Fruit fly (Drosophila melanogaster) whole organism, embryonic: ENCODE measurements around the gene ocn.

Source experiments
- Adf1 ChIP-seq: fragments of 200-800 bp; sonication (Bioruptor generic); IDR thresholded peaks from 2 replicates; pipeline ENCODE4 v1.3.6; 2022; ENCODE audit warnings: missing biosample characterization, missing genetic modification characterization
- Asciz ChIP-seq: fragments of 200-800 bp; sonication (Bioruptor generic); optimal IDR thresholded peaks from 2 replicates; lab custom pipeline; 2017; ENCODE audit warnings: missing biosample characterization, mild to moderate bottlenecking, missing genetic modification characterization, missing genetic modification reagents
- Awh ChIP-seq: fragments of 200-800 bp; sonication (Bioruptor generic); IDR thresholded peaks from 2 replicates; pipeline ENCODE4, ENCODE4 v1.3.6; 2022; ENCODE audit warnings: missing biosample characterization, missing genetic modification characterization
- CG10431 ChIP-seq: fragments of 200-800 bp; sonication (Bioruptor generic); optimal IDR thresholded peaks from 3 replicates; lab custom pipeline; 2018; ENCODE audit warnings: missing biosample characterization, mild to moderate bottlenecking, missing genetic modification characterization
- CG10654 ChIP-seq: fragments of 200-800 bp; sonication (Bioruptor generic); optimal IDR thresholded peaks from 2 replicates; lab custom pipeline; 2016; ENCODE audit warnings: missing biosample characterization, missing genetic modification characterization
- CG11560 ChIP-seq: fragments of 200-800 bp; sonication (Bioruptor generic); IDR thresholded peaks from 3 replicates; pipeline ENCODE4 v1.3.6; 2022; ENCODE audit warnings: missing biosample characterization, missing genetic modification characterization
- CG13287 ChIP-seq: fragments of 200-800 bp; sonication (Bioruptor generic); IDR thresholded peaks from 2 replicates; pipeline ENCODE4 v1.3.6; 2022; ENCODE audit warnings: missing biosample characterization, missing genetic modification characterization; ENCODE audit not compliant: partially characterized antibody
- CG14710 ChIP-seq: fragments of 200-800 bp; sonication (Bioruptor generic); optimal IDR thresholded peaks from 3 replicates; lab custom pipeline; 2019; ENCODE audit warnings: missing biosample characterization, mild to moderate bottlenecking, missing genetic modification characterization, moderate library complexity
- CG15514 ChIP-seq: fragments of 200-800 bp; sonication (Bioruptor generic); optimal IDR thresholded peaks from 3 replicates; lab custom pipeline; 2017; ENCODE audit warnings: missing biosample characterization, missing genetic modification characterization, mild to moderate bottlenecking, moderate library complexity, missing genetic modification reagents
- CG1603 ChIP-seq: fragments of 200-800 bp; sonication (Bioruptor generic); optimal IDR thresholded peaks from 2 replicates; lab custom pipeline; 2019; ENCODE audit warnings: missing biosample characterization, mild to moderate bottlenecking, missing genetic modification characterization, moderate library complexity
- CG17359 ChIP-seq: fragments of 200-800 bp; sonication (Bioruptor generic); optimal IDR thresholded peaks from 3 replicates; lab custom pipeline; 2018; ENCODE audit warnings: missing biosample characterization, mild to moderate bottlenecking, missing genetic modification characterization, moderate library complexity
- CG18262 ChIP-seq: fragments of 200-800 bp; optimal IDR thresholded peaks from 3 replicates; lab custom pipeline; 2019; ENCODE audit warnings: missing biosample characterization, mild to moderate bottlenecking, missing genetic modification characterization, moderate library complexity
- CG1832 ChIP-seq: fragments of 200-800 bp; sonication (Bioruptor generic); optimal IDR thresholded peaks from 2 replicates; lab custom pipeline; 2017; ENCODE audit warnings: missing biosample characterization, mild to moderate bottlenecking, missing genetic modification characterization, inconsistent platforms
- CG2116 ChIP-seq: fragments of 200-800 bp; sonication (Bioruptor generic); optimal IDR thresholded peaks from 3 replicates; lab custom pipeline; 2018; ENCODE audit warnings: missing biosample characterization, mild to moderate bottlenecking, missing genetic modification characterization
- CG2678 ChIP-seq: fragments of 200-800 bp; sonication (Bioruptor generic); optimal IDR thresholded peaks from 3 replicates; lab custom pipeline; 2019; ENCODE audit warnings: missing biosample characterization, mild to moderate bottlenecking, missing genetic modification characterization, moderate library complexity
- CG31224 ChIP-seq: fragments of 200-800 bp; sonication (Bioruptor generic); IDR thresholded peaks from 2 replicates; pipeline ENCODE4 v1.3.6; 2022; ENCODE audit warnings: missing biosample characterization, missing genetic modification characterization
- CG3407 ChIP-seq: fragments of 200-800 bp; sonication (Bioruptor generic); optimal IDR thresholded peaks from 2 replicates; lab custom pipeline; 2018; ENCODE audit warnings: missing biosample characterization, mild to moderate bottlenecking, missing genetic modification characterization
- CG34422 ChIP-seq: fragments of 200-800 bp; sonication (Bioruptor generic); IDR thresholded peaks from 3 replicates; pipeline ENCODE4 v1.3.6; 2022; ENCODE audit warnings: missing biosample characterization, missing genetic modification characterization
- CG3838 ChIP-seq: fragments of 200-800 bp; sonication (Bioruptor generic); optimal IDR thresholded peaks from 3 replicates; lab custom pipeline; 2016; ENCODE audit warnings: missing biosample characterization, missing genetic modification characterization
- CG6765 ChIP-seq: fragments of 200-800 bp; sonication (Bioruptor generic); optimal IDR thresholded peaks from 3 replicates; lab custom pipeline; 2017; ENCODE audit warnings: missing biosample characterization, mild to moderate bottlenecking, missing genetic modification characterization
- CG7745 ChIP-seq: fragments of 200-800 bp; sonication (Bioruptor generic); optimal IDR thresholded peaks from 2 replicates; lab custom pipeline; 2018; ENCODE audit warnings: missing biosample characterization, mild to moderate bottlenecking, missing genetic modification characterization, moderate library complexity
- CG8290 ChIP-seq, 3 experiments: fragments of 200-800 bp; sonication (Bioruptor generic); optimal IDR thresholded peaks; 2 replicates each; lab custom pipeline; 2016 to 2019; ENCODE audit warnings: missing biosample characterization in 3 of 3, missing genetic modification characterization in 3 of 3, mild to moderate bottlenecking in 2 of 3, moderate library complexity in 1 of 3
- CG8478 ChIP-seq: fragments of >200 bp; optimal IDR thresholded peaks from 2 replicates; lab custom pipeline; 2018
- Camta ChIP-seq: fragments of 200-800 bp; sonication (Bioruptor generic); optimal IDR thresholded peaks from 2 replicates; lab custom pipeline; 2016; ENCODE audit warnings: missing biosample characterization, missing genetic modification characterization
- D19A ChIP-seq: fragments of 200-800 bp; optimal IDR thresholded peaks from 3 replicates; lab custom pipeline; 2019; ENCODE audit warnings: missing biosample characterization, mild to moderate bottlenecking, missing genetic modification characterization, moderate library complexity
- Doc3 ChIP-seq: fragments of 200-800 bp; sonication (Bioruptor generic); IDR thresholded peaks from 3 replicates; pipeline ENCODE4 v1.3.6; 2022; ENCODE audit warnings: missing biosample characterization, missing genetic modification characterization; ENCODE audit not compliant: partially characterized antibody
- HLHmδ ChIP-seq: fragments of 200-800 bp; sonication (Bioruptor generic); optimal IDR thresholded peaks from 2 replicates; lab custom pipeline; 2018; ENCODE audit warnings: missing biosample characterization, mild to moderate bottlenecking, missing genetic modification characterization, moderate library complexity
- Med ChIP-seq: fragments of 200-800 bp; sonication (Bioruptor generic); peaks from one replicate; lab custom pipeline; 2016; ENCODE audit warnings: missing biosample characterization, missing genetic modification characterization, mild to moderate bottlenecking, inconsistent platforms, moderate library complexity
- Scr ChIP-seq: fragments of 200-800 bp; sonication (Bioruptor generic); IDR thresholded peaks from 2 replicates; pipeline ENCODE4 v1.3.6; 2022; ENCODE audit warnings: missing biosample characterization, missing genetic modification characterization; ENCODE audit not compliant: partially characterized antibody
- aop ChIP-seq: fragments of 200-800 bp; sonication (Bioruptor generic); IDR thresholded peaks from 2 replicates; pipeline ENCODE4 v1.3.6; 2022; ENCODE audit warnings: missing biosample characterization, missing genetic modification characterization
- ap ChIP-seq: fragments of 200-800 bp; sonication (Bioruptor generic); IDR thresholded peaks from 2 replicates; pipeline ENCODE4 v1.3.6; 2022; ENCODE audit warnings: missing biosample characterization, missing genetic modification characterization
- ase ChIP-seq: fragments of 200-800 bp; sonication (Bioruptor generic); IDR thresholded peaks from 3 replicates; pipeline ENCODE4 v1.3.6; 2022; ENCODE audit warnings: missing biosample characterization, missing genetic modification characterization
- bbx ChIP-seq: fragments of 200-800 bp; sonication (Bioruptor generic); IDR thresholded peaks from 2 replicates; pipeline ENCODE4 v1.3.6; 2022; ENCODE audit warnings: missing biosample characterization, missing genetic modification characterization; ENCODE audit not compliant: partially characterized antibody
- chif ChIP-seq, 2 experiments: fragments of 200-800 bp; sonication (Bioruptor generic); optimal IDR thresholded peaks; 3 replicates each; lab custom pipeline; 2016; ENCODE audit warnings: missing biosample characterization in 2 of 2, missing genetic modification characterization in 2 of 2
- croc ChIP-seq: fragments of 200-800 bp; sonication (Bioruptor generic); conservative IDR thresholded peaks from 3 replicates; pipeline ENCODE4 v1.3.6; 2022; ENCODE audit warnings: missing biosample characterization, missing genetic modification characterization
- dm ChIP-seq: fragments of 200-800 bp; sonication (Bioruptor generic); optimal IDR thresholded peaks from 3 replicates; lab custom pipeline; 2016; ENCODE audit warnings: missing biosample characterization, missing genetic modification characterization
- emc ChIP-seq: fragments of 200-800 bp; sonication (Bioruptor generic); optimal IDR thresholded peaks from 2 replicates; lab custom pipeline; 2016; ENCODE audit warnings: missing biosample characterization, missing genetic modification characterization
- eyg ChIP-seq: fragments of 200-800 bp; sonication (Bioruptor generic); optimal IDR thresholded peaks from 3 replicates; lab custom pipeline; 2016; ENCODE audit warnings: missing biosample characterization, missing genetic modification characterization
- fd64A ChIP-seq: fragments of 200-800 bp; sonication (Bioruptor generic); optimal IDR thresholded peaks from 3 replicates; lab custom pipeline; 2018; ENCODE audit warnings: missing biosample characterization, mild to moderate bottlenecking, missing genetic modification characterization
- gfzf ChIP-seq: fragments of 200-800 bp; sonication (Bioruptor generic); optimal IDR thresholded peaks from 2 replicates; lab custom pipeline; 2016; ENCODE audit warnings: missing biosample characterization, mild to moderate bottlenecking, missing genetic modification characterization, moderate library complexity
- gt ChIP-seq: fragments of 200-800 bp; sonication (Bioruptor generic); IDR thresholded peaks from 2 replicates; pipeline ENCODE4 v1.3.6; 2022; ENCODE audit warnings: missing biosample characterization, missing genetic modification characterization
- mld ChIP-seq: fragments of 200-800 bp; sonication (Bioruptor generic); IDR thresholded peaks from 3 replicates; pipeline ENCODE4 v1.3.6; 2022; ENCODE audit warnings: missing biosample characterization, missing genetic modification characterization; ENCODE audit not compliant: partially characterized antibody
- pzg ChIP-seq: fragments of 200-800 bp; sonication (Bioruptor generic); optimal IDR thresholded peaks from 3 replicates; lab custom pipeline; 2018; ENCODE audit warnings: missing biosample characterization, mild to moderate bottlenecking, missing genetic modification characterization, moderate library complexity
- scrt ChIP-seq: fragments of 200-800 bp; sonication (Bioruptor generic); optimal IDR thresholded peaks from 2 replicates; lab custom pipeline; 2018; ENCODE audit warnings: missing biosample characterization, mild to moderate bottlenecking, missing genetic modification characterization, moderate library complexity
- sisA ChIP-seq: fragments of 200-800 bp; sonication (Bioruptor generic); IDR thresholded peaks from 2 replicates; pipeline ENCODE4 v1.3.6; 2022; ENCODE audit warnings: missing biosample characterization, missing genetic modification characterization
- sna ChIP-seq: fragments of 200-800 bp; sonication (Bioruptor generic); IDR thresholded peaks from 2 replicates; pipeline ENCODE4 v1.3.6; 2022; ENCODE audit warnings: missing biosample characterization, missing genetic modification characterization; ENCODE audit not compliant: partially characterized antibody
- stwl ChIP-seq: fragments of 200-800 bp; sonication (Bioruptor generic); optimal IDR thresholded peaks from 3 replicates; lab custom pipeline; 2018; ENCODE audit warnings: missing biosample characterization, mild to moderate bottlenecking, missing genetic modification characterization, moderate library complexity
- sug ChIP-seq: fragments of 200-800 bp; optimal IDR thresholded peaks from 2 replicates; lab custom pipeline; 2019; ENCODE audit warnings: missing biosample characterization, mild to moderate bottlenecking, missing genetic modification characterization, moderate library complexity
- tna ChIP-seq: fragments of 200-800 bp; sonication (Bioruptor generic); IDR thresholded peaks from 2 replicates; pipeline ENCODE4 v1.3.6; 2022; ENCODE audit warnings: missing biosample characterization, missing genetic modification characterization; ENCODE audit not compliant: partially characterized antibody
- wor ChIP-seq: fragments of 200-800 bp; sonication (Bioruptor generic); IDR thresholded peaks from 2 replicates; pipeline ENCODE4 v1.3.6; 2022; ENCODE audit warnings: missing biosample characterization, missing genetic modification characterization

The ocn gene

dm6 chr3R:29995035-29995434, 42.5 kb downstream of the ocn start, which contains the start of the genes CG7903 and Sas-6 (continued):
- TF ChIP-seq CG15514 (GFP tag; lab: Kevin White, UChicago) (peak; percentile 65), CG2678 (tag; lab: Kevin White, UChicago) (no peak), gt (GFP tag; lab: Robert Waterston, UW) (no peak), HLHmδ (GFP tag; lab: Kevin White, UChicago) (no peak), Med (GFP tag; lab: Kevin White, UChicago) (peak; percentile 79), mld (no peak), D19A (tag; lab: Kevin White, UChicago) (no peak), Scr (GFP tag; lab: Robert Waterston, UW) (peak; percentile 75), fd64A (GFP tag; lab: Kevin White, UChicago) (no peak), Adf1 (GFP tag; lab: Robert Waterston, UW) (no peak), pzg (GFP tag; lab: Kevin White, UChicago) (peak; percentile 74), Asciz (GFP tag; lab: Kevin White, UChicago) (no peak), emc (GFP tag; lab: Kevin White, UChicago) (no peak), stwl (peak; percentile 56), eyg (GFP tag; lab: Kevin White, UChicago) (no peak), CG18262 (tag; lab: Kevin White, UChicago) (no peak), chif (GFP tag; optimal IDR thresholded peaks at IDR 0.05; lab: Kevin White, UChicago) (no peak), Camta (no peak), CG8290 (GFP tag; optimal IDR thresholded peaks at IDR 0.05; lab: Kevin White, UChicago) (no peak), CG8290 (tag; optimal IDR thresholded peaks at IDR 0.05; lab: Kevin White, UChicago) (no peak), CG10431 (GFP tag; lab: Kevin White, UChicago) (no peak), CG31224 (GFP tag; lab: Robert Waterston, UW) (no peak), tna (GFP tag; lab: Robert Waterston, UW) (peak; percentile 43; the same call in 1 of the 2 replicates), Awh (GFP tag; lab: Robert Waterston, UW) (no peak), scrt (GFP tag; lab: Kevin White, UChicago) (no peak), gfzf (peak; percentile 67), CG13287 (GFP tag; lab: Robert Waterston, UW) (peak; percentile 82), CG10654 (no peak), CG8478 (lab: Kevin White, UChicago) (no peak), ase (GFP tag; lab: Robert Waterston, UW) (no peak), CG3407 (GFP tag; lab: Kevin White, UChicago) (no peak), sisA (no peak), ap (no peak), CG1832 (GFP tag; lab: Kevin White, UChicago) (no peak), Doc3 (GFP tag; lab: Robert Waterston, UW) (peak; percentile 60; the same call in 2 of the 3 replicates), CG7745 (no peak), dm (no peak), CG14710 (tag; lab: Kevin White, UChicago) (peak; percentile 33), CG1603 (tag; lab: Kevin White, UChicago) (peak; percentile 31), sug (tag; lab: Kevin White, UChicago) (no peak), CG3838 (no peak), sna (GFP tag; lab: Robert Waterston, UW) (peak; percentile 60), aop (GFP tag; lab: Robert Waterston, UW) (no peak), CG6765 (GFP tag; lab: Kevin White, UChicago) (no peak), bbx (GFP tag; lab: Robert Waterston, UW) (peak; percentile 77), croc (GFP tag; lab: Robert Waterston, UW) (no peak), CG17359 (tag; lab: Kevin White, UChicago) (no peak), CG34422 (0 out of 3 replicates have a peak, but pooled peaks have one; percentile 40), CG2116 (GFP tag; lab: Kevin White, UChicago) (peak; percentile 92), CG11560 (tag; lab: Robert Waterston, UW) (no peak), wor (GFP tag; lab: Robert Waterston, UW) (no peak)
